Worm (Caenorhabditis elegans) whole organism, young adult: ENCODE measurements around the gene amx-1.
"Not testable (repeated sequence)": the region's sequence is repeated elsewhere in the genome, so short reads cannot be mapped to it uniquely, and the experiment has no call there.

ENCODE experiments used
- Y79H2A.3 ChIP-seq: fragments of 200-800 bp; sonication (Bioruptor generic); conservative IDR thresholded peaks from 2 replicates; pipeline ENCODE4 v1.3.6; 2022; ENCODE audit warnings: missing genetic modification reagents, missing genetic modification characterization, missing compliant biosample characterization
- lag-1 ChIP-seq: fragments of 200-800 bp; sonication (Bioruptor generic); IDR thresholded peaks from 2 replicates; pipeline ENCODE4 v1.3.6; 2022; ENCODE audit warnings: missing genetic modification reagents, missing genetic modification characterization, missing compliant biosample characterization
- snpc-3.4 ChIP-seq: sonication (generic microtip); optimal IDR thresholded peaks from 2 replicates; lab custom pipeline; 2017; ENCODE audit warnings: missing genetic modification characterization, mild to moderate bottlenecking, missing compliant biosample characterization, antibody characterized with exemption, moderate library complexity, missing genotype, missing genetic modification reagents

ce11 chrIII:3858003-3858402 lies 35.8 kb downstream of the amx-1 start:
- not testable (repeated sequence) for TF ChIP-seq snpc-3.4 (tag; lab: Kevin White, UChicago); Y79H2A.3 (GFP tag; lab: Robert Waterston, UW); lag-1 (GFP tag; lab: Robert Waterston, UW)
